Fruit fly (Drosophila melanogaster): ENCODE results near the gene CG1504.

The CG1504 gene

DNA sequence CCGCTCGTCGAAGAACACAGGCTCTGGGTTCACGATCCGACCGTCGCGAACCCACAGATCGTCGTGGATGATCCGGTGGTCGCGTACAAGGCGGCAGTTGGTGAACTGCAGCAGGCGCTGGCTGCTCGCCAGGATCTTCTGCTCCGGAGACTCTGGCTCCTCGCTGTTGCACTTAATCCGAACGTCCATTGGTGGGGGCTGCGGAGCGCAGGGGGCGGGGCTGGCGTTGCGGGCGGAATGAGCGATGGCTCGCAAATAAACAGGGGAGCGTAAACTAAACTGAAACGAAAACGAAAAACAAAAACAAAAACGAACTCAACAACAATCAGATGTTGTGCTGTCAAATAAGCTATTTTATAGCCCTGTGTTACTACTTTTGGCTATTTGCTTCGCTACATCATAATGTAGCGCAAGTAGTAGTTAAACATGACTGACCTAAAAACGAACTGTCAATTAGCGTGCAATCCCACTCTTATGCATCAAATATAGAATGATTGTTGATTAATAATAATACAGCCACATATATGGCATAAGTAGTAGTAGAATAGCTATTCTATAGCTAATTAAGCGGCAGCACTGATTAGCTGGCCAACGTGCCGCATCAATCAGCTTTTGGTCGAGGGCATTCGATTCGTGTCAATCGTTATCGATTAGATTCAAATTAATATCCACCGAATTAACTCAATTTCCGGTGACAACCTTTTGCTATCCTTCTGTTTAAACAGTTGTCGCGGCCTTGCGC lies 73.2 kb downstream of the CG1504 start, which contains the start of gene CG17065 (continued):
- TF ChIP-seq run (tag; optimal IDR thresholded peaks at IDR 0.05) (no peak), grau (tag; optimal IDR thresholded peaks at IDR 0.05) (peak; percentile 52), pnt (GFP tag; optimal IDR thresholded peaks at IDR 0.05) (peak; percentile 6), D19A (tag; optimal IDR thresholded peaks at IDR 0.05) (no peak), Bdp1 (GFP tag; optimal IDR thresholded peaks at IDR 0.05) (peak; percentile 12), CG11456 (GFP tag; IDR thresholded peaks at IDR 0.05) (no peak), CG30403 (GFP tag; optimal IDR thresholded peaks at IDR 0.05) (peak; percentile 34), CG2889 (GFP tag; IDR thresholded peaks at IDR 0.05) (no peak), Ptx1 (GFP tag; IDR thresholded peaks at IDR 0.05) (0 out of 2 replicates have a peak, but pooled peaks have one; percentile 15), CG30431 (GFP tag; optimal IDR thresholded peaks at IDR 0.05) (no peak), CG18599 (GFP tag; optimal IDR thresholded peaks at IDR 0.05) (peak; percentile 24), lmd (GFP tag; IDR thresholded peaks at IDR 0.05) (peak; percentile 24; the same call in 1 of the 2 replicates), chinmo (GFP tag; IDR thresholded peaks at IDR 0.05; ENCODE audit: partially characterized antibody) (no peak), CG12299 (tag; optimal IDR thresholded peaks at IDR 0.05) (peak; percentile 19), CG3995 (GFP tag; optimal IDR thresholded peaks at IDR 0.05) (peak; percentile 25), CG31388 (GFP tag; optimal IDR thresholded peaks at IDR 0.05) (no peak), CG2116 (GFP tag; optimal IDR thresholded peaks at IDR 0.05) (peak; percentile 47), CG18476 (GFP tag; optimal IDR thresholded peaks at IDR 0.05) (no peak), Scr (GFP tag; IDR thresholded peaks at IDR 0.05; ENCODE audit: partially characterized antibody) (no peak; the same call in 1 of the 2 replicates), CG31224 (GFP tag; IDR thresholded peaks at IDR 0.05) (no peak), H2.0 (GFP tag; IDR thresholded peaks at IDR 0.05) (no peak), shn (GFP tag; optimal IDR thresholded peaks at IDR 0.05) (peak; percentile 29), CG9817 (tag; optimal IDR thresholded peaks at IDR 0.05) (peak; percentile 41), insv (GFP tag; optimal IDR thresholded peaks at IDR 0.05) (peak in 1 of 2 experiments; percentile 5), Xrp1 (GFP tag; IDR thresholded peaks at IDR 0.05) (no peak), HmgZ (tag; optimal IDR thresholded peaks at IDR 0.05) (peak; percentile 43), CG12942 (GFP tag; optimal IDR thresholded peaks at IDR 0.05) (no peak), CG7987 (GFP tag; optimal IDR thresholded peaks at IDR 0.05) (no peak), CG12155 (GFP tag; optimal IDR thresholded peaks at IDR 0.05) (no peak), CG12071 (GFP tag; optimal IDR thresholded peaks at IDR 0.05) (no peak), CG32532 (GFP tag; IDR thresholded peaks at IDR 0.05) (0 out of 2 replicates have a peak, but pooled peaks have one; percentile 32), sna (GFP tag; IDR thresholded peaks at IDR 0.05; ENCODE audit: partially characterized antibody) (no peak), Sin3A (optimal IDR thresholded peaks at IDR 0.05) (peak; percentile 74), Dref (GFP tag; IDR thresholded peaks at IDR 0.05) (peak; percentile 93), NK7.1 (GFP tag; optimal IDR thresholded peaks at IDR 0.05) (peak; percentile 9), HLH4C (GFP tag; IDR thresholded peaks at IDR 0.05; ENCODE audit: partially characterized antibody) (peak; percentile 57; the same call in 2 of the 3 replicates), tin (GFP tag; optimal IDR thresholded peaks at IDR 0.05) (peak; percentile 4), cad (GFP tag; optimal IDR thresholded peaks at IDR 0.05) (no peak), Abd-B (GFP tag; optimal IDR thresholded peaks at IDR 0.05) (peak; percentile 22), CG4854 (GFP tag; optimal IDR thresholded peaks at IDR 0.05) (no peak), H15 (GFP tag; IDR thresholded peaks at IDR 0.05) (no peak), ftz-f1 (GFP tag; optimal IDR thresholded peaks at IDR 0.05) (no peak), pho (GFP tag; optimal IDR thresholded peaks at IDR 0.05) (peak; percentile 34), gro (GFP tag; optimal IDR thresholded peaks at IDR 0.05) (peak; percentile 29), CG7271 (tag; optimal IDR thresholded peaks at IDR 0.05) (no peak), dati (GFP tag; IDR thresholded peaks at IDR 0.05) (no peak), CG10147 (GFP tag; optimal IDR thresholded peaks at IDR 0.05) (peak; percentile 39), pfk (GFP tag; optimal IDR thresholded peaks at IDR 0.05) (no peak), dimm (GFP tag; IDR thresholded peaks at IDR 0.05) (no peak), CG9876 (GFP tag; optimal IDR thresholded peaks at IDR 0.05) (peak; percentile 34)

Measured in whole organism, embryonic.